Worm (Caenorhabditis elegans): ENCODE measurements around the gene cya-2.
"Not testable (repeated sequence)": the region's sequence is repeated elsewhere in the genome, so short reads cannot be mapped to it uniquely, and the experiment has no call there.

cya-2 gene

DNA sequence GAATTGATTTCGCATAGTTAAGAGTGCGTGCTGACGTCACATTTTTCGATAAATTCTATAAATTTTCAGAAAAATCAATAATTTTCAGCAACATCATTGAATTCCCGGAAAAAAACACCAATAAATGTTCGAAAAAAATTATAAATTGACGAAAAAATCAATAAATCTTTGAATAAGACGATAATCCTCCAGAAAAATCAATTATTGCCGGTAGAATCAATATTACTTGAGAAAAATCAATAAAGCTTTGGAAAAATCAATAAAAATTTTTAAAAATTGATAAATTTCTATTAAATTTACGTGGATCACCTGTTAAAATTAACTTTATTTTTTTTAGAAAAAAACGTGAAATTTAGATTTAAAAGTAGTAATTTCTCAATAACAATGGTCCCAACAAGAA, 9.6 kb downstream of the cya-2 start:
- no peak for TF ChIP-seq unc-62 (GFP tag; optimal IDR thresholded peaks at IDR 0.05)

DNA sequence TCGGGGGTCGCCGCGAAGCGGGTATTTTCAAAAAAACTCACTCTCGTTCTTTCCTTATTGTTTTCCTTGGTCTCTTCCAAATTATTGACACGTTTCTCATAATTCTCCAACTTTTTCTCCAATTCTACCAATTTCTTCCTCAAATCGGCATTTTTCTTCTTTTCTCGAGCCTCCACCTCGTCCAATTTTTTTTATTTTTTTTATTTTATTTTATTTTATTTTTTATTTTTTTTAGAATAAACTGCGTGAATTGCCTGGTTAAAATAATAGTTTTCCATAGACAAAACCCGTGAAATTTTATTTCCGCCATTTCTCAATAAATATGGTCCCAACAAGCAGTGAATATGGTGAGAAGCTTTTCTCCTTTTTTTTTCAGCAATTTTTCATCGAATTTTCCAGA, 10.7 kb downstream of the cya-2 start, which contains the start of gene F59H6.15:
Gene F59H6.15 (plus strand): TSS at position 301 of the 400 bp plus-strand sequence.
- no peak for TF ChIP-seq unc-62 (GFP tag; optimal IDR thresholded peaks at IDR 0.05)

DNA sequence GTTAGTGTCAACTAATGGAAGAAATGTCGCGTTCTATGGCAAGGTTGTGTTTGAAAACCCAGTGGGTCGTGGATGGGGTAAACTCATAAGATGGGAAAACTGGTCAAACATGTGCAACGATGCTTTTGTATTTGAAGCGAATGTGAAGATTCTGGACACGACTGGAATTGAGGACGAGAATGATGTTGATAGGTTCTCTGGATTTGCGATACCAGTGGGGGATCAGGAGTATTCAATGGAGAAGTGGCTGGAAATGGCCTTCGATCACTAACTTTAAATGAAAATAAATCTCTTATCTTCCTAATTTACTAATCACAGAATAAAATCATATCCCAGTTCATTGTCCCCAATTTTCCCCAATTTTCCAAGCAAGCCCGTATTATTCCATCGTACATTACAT, 12.2 kb downstream of the cya-2 start:
- no peak for TF ChIP-seq unc-62 (GFP tag; optimal IDR thresholded peaks at IDR 0.05)

DNA sequence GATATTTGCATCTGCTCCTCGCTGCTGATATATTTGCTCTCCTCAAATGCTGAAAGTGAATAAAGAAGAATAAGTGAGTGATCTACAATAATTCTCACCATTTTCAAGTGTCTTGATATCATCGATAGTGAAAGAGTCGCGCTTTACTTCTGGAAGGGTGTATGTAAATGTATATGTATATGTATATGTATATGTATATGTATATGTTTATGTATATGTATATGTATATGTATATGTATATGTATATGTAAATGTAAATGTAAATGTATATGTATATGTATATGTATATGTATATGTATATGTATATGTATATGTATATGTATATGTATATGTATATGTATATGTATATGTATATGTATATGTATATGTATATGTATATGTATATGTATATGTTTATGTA, 22.7 kb downstream of the cya-2 start, which contains the start of gene ceh-84:
Gene ceh-84 (minus strand): TSS at position 101 of the 400 bp plus-strand sequence.
- not testable (repeated sequence) for TF ChIP-seq unc-62 (GFP tag; optimal IDR thresholded peaks at IDR 0.05)

DNA sequence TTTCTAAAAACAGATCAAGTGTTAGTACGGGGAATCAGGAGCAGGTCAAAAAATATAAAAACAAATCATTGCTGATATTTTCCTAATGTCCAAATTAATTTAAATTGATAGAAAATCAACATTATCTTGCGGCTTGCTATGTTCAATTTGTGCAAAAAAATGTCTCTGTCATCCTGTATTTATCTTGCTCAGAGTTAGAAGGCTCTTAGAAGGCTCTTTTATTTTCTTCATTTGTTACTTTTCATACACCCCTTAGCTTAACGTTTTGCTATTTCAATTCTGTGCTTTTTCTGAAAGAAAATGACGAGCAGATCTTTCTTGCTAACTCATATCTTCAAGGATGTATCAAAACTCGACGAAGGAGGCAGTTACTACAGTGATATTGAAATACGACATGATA, 24.9 kb downstream of the cya-2 start, which contains the start of gene math-19:
Gene math-19 (plus strand): TSS at position 301 of the 400 bp plus-strand sequence.
- TF ChIP-seq unc-62 (GFP tag; optimal IDR thresholded peaks at IDR 0.05), result not testable (repeated sequence)

DNA sequence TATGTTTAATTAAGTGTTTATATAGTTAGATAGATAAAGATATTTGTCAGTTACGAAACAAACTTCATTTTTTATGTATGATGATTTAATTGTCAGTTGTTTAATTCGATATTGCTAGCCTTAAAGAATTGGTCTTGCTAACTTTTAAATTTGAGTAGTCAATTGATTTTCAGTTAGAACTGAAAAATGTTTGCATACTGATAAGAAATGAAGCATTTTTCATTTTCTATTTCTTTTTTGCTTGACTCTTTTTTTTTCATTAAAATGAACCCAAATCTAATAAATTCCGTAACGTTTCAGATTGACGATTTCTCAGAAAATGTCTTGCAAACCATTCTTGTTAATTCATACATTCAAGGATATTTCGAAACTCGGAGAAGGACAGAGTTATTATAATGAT, 27.2 kb downstream of the cya-2 start, which contains the start of gene math-20:
Gene math-20 (plus strand): TSS at position 301 of the 400 bp plus-strand sequence.
- TF ChIP-seq unc-62 (GFP tag; optimal IDR thresholded peaks at IDR 0.05), result no peak

DNA sequence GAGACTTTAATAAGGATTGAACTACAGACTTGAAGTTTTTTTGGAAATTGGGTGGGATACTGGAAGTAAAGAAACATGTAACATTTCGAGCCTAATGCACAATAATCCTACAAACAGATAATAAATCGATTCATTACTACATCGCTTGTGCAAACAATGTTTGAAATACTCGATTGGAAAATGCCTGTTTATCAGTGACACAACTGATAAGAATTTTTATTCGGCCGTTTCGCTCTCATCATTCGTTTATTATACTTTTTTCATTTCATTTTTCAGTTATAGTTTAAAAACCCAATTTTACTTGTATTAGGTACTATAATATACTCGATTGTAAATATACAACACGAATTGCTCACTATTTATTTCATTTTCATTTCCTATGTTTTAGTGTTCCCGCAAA, 27.7 kb downstream of the cya-2 start:
- no peak for TF ChIP-seq unc-62 (GFP tag; optimal IDR thresholded peaks at IDR 0.05)

DNA sequence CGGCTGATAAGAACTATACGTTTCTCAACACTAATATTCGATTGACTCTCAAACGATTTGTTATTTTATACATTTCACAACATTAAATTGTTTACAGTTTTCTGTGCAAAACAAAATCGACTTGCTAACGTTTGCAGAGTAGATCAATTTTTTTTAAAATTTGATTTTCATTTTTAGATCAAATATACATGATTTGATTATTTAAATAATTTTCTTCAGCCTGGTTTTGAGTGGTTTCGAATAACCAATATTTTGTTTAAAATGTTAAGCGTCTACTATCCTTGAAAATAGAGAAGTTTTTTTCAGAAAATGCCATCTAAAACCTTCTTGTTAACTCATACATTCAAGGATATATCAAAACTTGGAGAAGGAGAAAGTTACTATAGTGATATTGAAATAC, 29.7 kb downstream of the cya-2 start, which contains the start of gene math-21:
Gene math-21 (plus strand): TSS at position 301 of the 400 bp plus-strand sequence.
- no peak for TF ChIP-seq unc-62 (GFP tag; optimal IDR thresholded peaks at IDR 0.05)

DNA sequence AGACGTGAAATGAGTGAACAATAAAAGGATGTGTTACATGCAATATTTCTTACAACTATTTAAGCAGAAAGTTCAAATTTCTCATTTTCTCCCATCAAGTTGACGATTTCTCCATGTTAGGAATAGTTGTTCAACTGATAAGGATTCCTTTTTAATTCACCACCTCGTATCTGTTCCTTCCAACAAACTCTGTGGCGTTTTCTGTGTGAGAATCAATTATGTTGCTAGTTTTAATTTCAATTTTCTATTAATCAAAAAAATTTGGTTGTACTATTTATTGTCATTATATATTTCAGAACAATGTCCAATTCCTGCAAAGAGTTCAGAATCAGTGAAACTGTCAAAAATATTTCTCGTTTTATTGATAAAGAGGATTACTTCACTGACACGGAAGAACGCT, 34.4 kb downstream of the cya-2 start, which contains the start of gene math-44:
Gene math-44 (plus strand): TSS at position 301 of the 400 bp plus-strand sequence.
- TF ChIP-seq unc-62 (GFP tag; optimal IDR thresholded peaks at IDR 0.05), result no peak

DNA sequence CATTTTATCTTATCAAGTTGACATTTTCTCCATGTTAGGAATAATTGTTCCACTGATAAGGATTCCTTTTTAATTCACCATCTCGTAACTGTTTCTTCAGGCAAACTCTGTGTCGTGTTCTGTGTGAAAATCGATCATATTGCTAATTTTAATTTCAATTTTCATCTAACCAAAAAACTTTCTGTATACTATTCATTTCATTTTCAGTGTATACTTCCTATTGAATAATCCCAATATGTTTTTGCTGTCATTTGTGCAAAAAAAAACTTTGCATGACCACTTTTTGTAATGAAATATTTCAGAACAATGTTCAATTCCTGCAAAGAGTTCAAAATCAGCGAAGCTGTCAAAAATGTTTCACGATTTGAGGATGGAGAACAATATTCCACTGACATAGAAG, 36.4 kb downstream of the cya-2 start, which contains the start of gene Y16E11A.4:
Gene Y16E11A.4 (plus strand): TSS at position 301 of the 400 bp plus-strand sequence.
- TF ChIP-seq unc-62 (GFP tag; optimal IDR thresholded peaks at IDR 0.05), result no peak
